Worm (Caenorhabditis elegans) whole organism, L4 larva: Measurements from ENCODE around the gene lin-29.

Experiments
- F26F4.8 ChIP-seq: fragments of 200-800 bp; sonication (Bioruptor generic); conservative IDR thresholded peaks from 2 replicates; pipeline ENCODE4 v1.3.6; 2022; ENCODE audit warnings: missing genetic modification characterization, missing compliant biosample characterization
- F37D6.2 ChIP-seq: sonication (generic microtip); optimal IDR thresholded peaks from 2 replicates; lab custom pipeline; 2016; ENCODE audit warnings: mild to moderate bottlenecking, missing genetic modification characterization, missing compliant biosample characterization
- F49E8.2 ChIP-seq: sonication (generic microtip); optimal IDR thresholded peaks from 2 replicates; lab custom pipeline; 2016; ENCODE audit warnings: missing compliant biosample characterization, mild to moderate bottlenecking, missing genetic modification characterization, borderline replicate concordance
- R02D3.7 ChIP-seq: fragments of 150-350 bp; sonication (generic microtip); optimal IDR thresholded peaks from 3 replicates; lab custom pipeline; 2014; ENCODE audit warnings: missing biosample characterization, missing genetic modification characterization
- T26A8.4 ChIP-seq: fragments of 200-800 bp; sonication (Bioruptor generic); IDR thresholded peaks from 2 replicates; pipeline ENCODE4 v1.3.6; 2022; ENCODE audit warnings: missing genetic modification characterization, missing compliant biosample characterization
- Y105C5A.15 ChIP-seq: fragments of 200-800 bp; sonication (Bioruptor generic); IDR thresholded peaks from 2 replicates; pipeline ENCODE4 v1.3.6; 2022; ENCODE audit warnings: missing genetic modification characterization, missing compliant biosample characterization
- Y5F2A.4 ChIP-seq: fragments of 200-800 bp; sonication (Bioruptor generic); optimal IDR thresholded peaks from 2 replicates; lab custom pipeline; 2018; ENCODE audit warnings: mild to moderate bottlenecking, missing genetic modification characterization, missing compliant biosample characterization
- aha-1 ChIP-seq: fragments of 150-350 bp; peaks from one replicate; lab custom pipeline; 2014; ENCODE audit warnings: missing biosample characterization, missing genetic modification characterization
- ama-1 ChIP-seq: fragments of 150-350 bp; optimal IDR thresholded peaks from 2 replicates; lab custom pipeline; 2014; ENCODE audit warnings: inconsistent platforms, mixed read lengths
- arid-1 ChIP-seq: fragments of 200-800 bp; sonication (Bioruptor generic); conservative IDR thresholded peaks from 2 replicates; pipeline ENCODE4 v1.3.6; 2022; ENCODE audit warnings: missing genetic modification reagents, missing genetic modification characterization, missing compliant biosample characterization
- ctbp-1 ChIP-seq: fragments of 200-800 bp; sonication (Bioruptor generic); IDR thresholded peaks from 2 replicates; pipeline ENCODE4 v1.3.6; 2022; ENCODE audit warnings: missing genetic modification reagents, missing genetic modification characterization, missing compliant biosample characterization
- daf-16 ChIP-seq, 3 experiments: sonication (generic microtip); optimal IDR thresholded peaks; 2 replicates each; lab custom pipeline; 2016 to 2017; ENCODE audit warnings: missing genetic modification characterization in 3 of 3, missing genetic modification reagents in 3 of 3, mild to moderate bottlenecking in 2 of 3, missing compliant biosample characterization in 2 of 3, missing biosample characterization in 1 of 3, moderate library complexity in 1 of 3
- daf-8 ChIP-seq: fragments of 200-800 bp; sonication (Bioruptor generic); IDR thresholded peaks from 2 replicates; pipeline ENCODE4 v1.3.6; 2022; ENCODE audit warnings: missing genetic modification characterization, missing compliant biosample characterization
- egl-27 ChIP-seq: sonication (generic microtip); optimal IDR thresholded peaks from 3 replicates; lab custom pipeline; 2017; ENCODE audit warnings: missing biosample characterization, missing genetic modification reagents, missing genetic modification characterization
- fkh-10 ChIP-seq: fragments of 150-350 bp; optimal IDR thresholded peaks from 2 replicates; lab custom pipeline; 2014; ENCODE audit warnings: missing biosample characterization, missing genetic modification reagents, missing genetic modification characterization
- lim-7 ChIP-seq: fragments of 200-800 bp; sonication (Bioruptor generic); IDR thresholded peaks from 2 replicates; pipeline ENCODE4 v1.3.6; 2022; ENCODE audit warnings: missing genetic modification characterization, missing compliant biosample characterization
- lin-1 ChIP-seq: fragments of 200-800 bp; sonication (Bioruptor generic); IDR thresholded peaks from 2 replicates; pipeline ENCODE4 v1.3.6; 2022; ENCODE audit warnings: missing genetic modification reagents, missing genetic modification characterization, missing compliant biosample characterization
- lin-13 ChIP-seq: fragments of 150-350 bp; optimal IDR thresholded peaks from 2 replicates; lab custom pipeline; 2014; ENCODE audit warnings: missing biosample characterization, missing genetic modification reagents, missing genetic modification characterization
- lin-15B ChIP-seq: fragments of 150-350 bp; sonication (generic microtip); optimal IDR thresholded peaks from 3 replicates; lab custom pipeline; 2014; ENCODE audit warnings: missing biosample characterization, missing genetic modification characterization
- lin-38 ChIP-seq: fragments of 200-800 bp; sonication (Bioruptor generic); IDR thresholded peaks from 2 replicates; pipeline ENCODE4 v1.3.6; 2022; ENCODE audit warnings: missing genetic modification reagents, missing genetic modification characterization, missing compliant biosample characterization
- lsy-2 ChIP-seq, 2 experiments: fragments of 150-350 bp in 1 of 2; sonication (generic microtip) in 1 of 2; optimal IDR thresholded peaks; 2 replicates each; lab custom pipeline; 2014 to 2017; ENCODE audit warnings: missing biosample characterization in 2 of 2, missing genetic modification characterization in 2 of 2
- madf-5 ChIP-seq, 2 experiments: fragments of 200-800 bp; sonication (Bioruptor generic); IDR thresholded peaks; 2 replicates each; pipeline ENCODE4 v1.3.6; 2022; ENCODE audit warnings: missing compliant biosample characterization in 2 of 2, missing genetic modification characterization in 2 of 2
- mdt-29 ChIP-seq: fragments of 200-800 bp; sonication (Bioruptor generic); IDR thresholded peaks from 2 replicates; pipeline ENCODE4 v1.3.6; 2022; ENCODE audit warnings: missing genetic modification reagents, missing genetic modification characterization, missing compliant biosample characterization
- mep-1 ChIP-seq: fragments of 150-350 bp; sonication (generic microtip); optimal IDR thresholded peaks from 3 replicates; lab custom pipeline; 2014; ENCODE audit warnings: missing biosample characterization, missing genetic modification characterization
- mes-2 ChIP-seq: sonication (generic microtip); optimal IDR thresholded peaks from 2 replicates; lab custom pipeline; 2016; ENCODE audit warnings: missing genotype, mild to moderate bottlenecking, missing genetic modification characterization, missing compliant biosample characterization; ENCODE audit not compliant: poor library complexity, severe bottlenecking
- mxl-2 ChIP-seq: fragments of 200-800 bp; sonication (Bioruptor generic); conservative IDR thresholded peaks from 2 replicates; pipeline ENCODE4 v1.3.6; 2022; ENCODE audit warnings: missing genetic modification reagents, missing genetic modification characterization, missing compliant biosample characterization
- nhr-102 ChIP-seq: sonication (generic microtip); optimal IDR thresholded peaks from 2 replicates; lab custom pipeline; 2016; ENCODE audit warnings: mild to moderate bottlenecking, missing genetic modification characterization, moderate library complexity, missing compliant biosample characterization
- nhr-111 ChIP-seq: fragments of 200-800 bp; sonication (Bioruptor generic); optimal IDR thresholded peaks from 2 replicates; lab custom pipeline; 2018; ENCODE audit warnings: mild to moderate bottlenecking, missing genetic modification characterization, missing compliant biosample characterization
- nhr-237 ChIP-seq: sonication (generic microtip); optimal IDR thresholded peaks from 2 replicates; lab custom pipeline; 2017; ENCODE audit warnings: missing biosample characterization, missing genetic modification characterization
- nhr-6 ChIP-seq: fragments of 150-350 bp; optimal IDR thresholded peaks from 2 replicates; lab custom pipeline; 2014; ENCODE audit warnings: missing biosample characterization, missing genetic modification characterization
- pha-4 ChIP-seq, 2 experiments: fragments of 150-350 bp in 1 of 2; fragments of 200-800 bp in 1 of 2; sonication (Bioruptor generic) in 1 of 2; IDR thresholded peaks in 1 of 2; optimal IDR thresholded peaks in 1 of 2; 2 replicates each; pipeline versions ENCODE4 v1.3.6 to Lab custom; 2014 to 2022; ENCODE audit warnings: missing genetic modification characterization in 2 of 2, missing genetic modification reagents in 2 of 2, missing biosample characterization in 1 of 2, missing compliant biosample characterization in 1 of 2
- saeg-2 ChIP-seq: fragments of 200-800 bp; sonication (Bioruptor generic); IDR thresholded peaks from 2 replicates; pipeline ENCODE4 v1.3.6; 2022; ENCODE audit warnings: missing genetic modification reagents, missing genetic modification characterization, missing compliant biosample characterization
- sdz-12 ChIP-seq: fragments of 200-800 bp; sonication (Bioruptor generic); optimal IDR thresholded peaks from 2 replicates; lab custom pipeline; 2018; ENCODE audit warnings: mild to moderate bottlenecking, missing genetic modification characterization, missing compliant biosample characterization
- set-16 ChIP-seq: fragments of 200-800 bp; sonication (Bioruptor generic); IDR thresholded peaks from 2 replicates; pipeline ENCODE4 v1.3.6; 2022; ENCODE audit warnings: missing genetic modification reagents, missing genetic modification characterization, missing compliant biosample characterization
- snpc-1.2 ChIP-seq: fragments of 200-800 bp; sonication (Bioruptor generic); IDR thresholded peaks from 2 replicates; pipeline ENCODE4 v1.3.6; 2022; ENCODE audit warnings: missing genetic modification reagents, missing genetic modification characterization, missing compliant biosample characterization
- spr-1 ChIP-seq: sonication (generic microtip); optimal IDR thresholded peaks from 2 replicates; lab custom pipeline; 2016; ENCODE audit warnings: mild to moderate bottlenecking, missing genetic modification characterization, missing compliant biosample characterization
- tra-1 ChIP-seq: fragments of 200-800 bp; sonication (Bioruptor generic); IDR thresholded peaks from 2 replicates; pipeline ENCODE4 v1.3.6; 2022; ENCODE audit warnings: missing genetic modification reagents, missing genetic modification characterization, missing compliant biosample characterization
- unc-130 ChIP-seq: sonication (generic microtip); optimal IDR thresholded peaks from 2 replicates; lab custom pipeline; 2016; ENCODE audit warnings: missing genetic modification reagents, missing genetic modification characterization, missing compliant biosample characterization
- unc-62 ChIP-seq, 3 experiments: fragments of 150-350 bp in 1 of 3; sonication (generic microtip); optimal IDR thresholded peaks in 2 of 3; peaks in 1 of 3; 1 replicate in 1 of 3; 2 replicates in 2 of 3; lab custom pipeline; 2014 to 2017; ENCODE audit warnings: missing biosample characterization in 3 of 3, missing genetic modification characterization in 3 of 3, missing genetic modification reagents in 3 of 3, missing genotype in 1 of 3
- vab-7 ChIP-seq: fragments of 200-800 bp; sonication (Bioruptor generic); IDR thresholded peaks from 2 replicates; pipeline ENCODE4 v1.3.6; 2022; ENCODE audit warnings: missing genetic modification reagents, missing genetic modification characterization, missing compliant biosample characterization
- zip-2 ChIP-seq: fragments of 150-350 bp; optimal IDR thresholded peaks from 2 replicates; lab custom pipeline; 2014; ENCODE audit warnings: missing biosample characterization, missing genetic modification characterization

The lin-29 gene

ce11 chrII:11977363-11977762 is 42.2 kb upstream of the lin-29 start, which contains the start of gene Y17G7B.21:
TSS of gene Y17G7B.21 (minus strand) at chrII:11977661.
- TF ChIP-seq Y105C5A.15 (GFP tag; lab: Robert Waterston, UW) (peak; percentile 68; the same call in 1 of the 2 replicates), T26A8.4 (GFP tag; lab: Robert Waterston, UW) (0 out of 2 replicates have a peak, but pooled peaks have one; percentile 42), lin-13 (GFP tag; lab: Kevin White, UChicago) (no peak), arid-1 (GFP tag; lab: Robert Waterston, UW) (peak; percentile 59; the same call in 1 of the 2 replicates), lin-15B (no peak), Y5F2A.4 (GFP tag; lab: Kevin White, UChicago) (peak; percentile 56), mxl-2 (0 out of 2 replicates have a peak, but pooled peaks have one; percentile 23), fkh-10 (GFP tag; lab: Kevin White, UChicago) (no peak), F26F4.8 (GFP tag; lab: Robert Waterston, UW) (0 out of 2 replicates have a peak, but pooled peaks have one; percentile 3), vab-7 (GFP tag; lab: Robert Waterston, UW) (0 out of 2 replicates have a peak, but pooled peaks have one; percentile 12), mes-2 (peak; percentile 58), F37D6.2 (tag; lab: Kevin White, UChicago) (no peak), set-16 (GFP tag; lab: Robert Waterston, UW) (peak; percentile 85), nhr-237 (tag; lab: Kevin White, UChicago) (no peak), snpc-1.2 (GFP tag; lab: Robert Waterston, UW) (peak; percentile 42), unc-130 (GFP tag; lab: Kevin White, UChicago) (no peak), pha-4 (GFP tag; IDR thresholded peaks at IDR 0.05; lab: Robert Waterston, UW) (peak; percentile 41; the same call in 1 of the 2 replicates), pha-4 (tag; optimal IDR thresholded peaks at IDR 0.05; lab: Kevin White, UChicago) (no peak), ama-1 (lab: Kevin White, UChicago) (peak; percentile 29), lin-1 (no peak), daf-16 (GFP tag; optimal IDR thresholded peaks at IDR 0.05; lab: Kevin White, UChicago) (peak in 1 of 2 experiments; percentile 4), daf-16 (tag; optimal IDR thresholded peaks at IDR 0.05; lab: Kevin White, UChicago) (no peak), nhr-6 (tag; lab: Kevin White, UChicago) (no peak), lsy-2 (tag; optimal IDR thresholded peaks at IDR 0.05; lab: Kevin White, UChicago) (no peak), F49E8.2 (no peak), ctbp-1 (GFP tag; lab: Robert Waterston, UW) (peak; percentile 43; the same call in 1 of the 2 replicates), saeg-2 (GFP tag; lab: Robert Waterston, UW) (no peak), unc-62 (GFP tag; optimal IDR thresholded peaks at IDR 0.05 in 1 of 2; lab: Kevin White, UChicago) (no peak), unc-62 (tag; optimal IDR thresholded peaks at IDR 0.05; lab: Kevin White, UChicago) (no peak), sdz-12 (GFP tag; lab: Kevin White, UChicago) (peak; percentile 51), egl-27 (tag; lab: Kevin White, UChicago) (no peak), mep-1 (tag; lab: Kevin White, UChicago) (no peak), tra-1 (GFP tag; lab: Robert Waterston, UW) (peak; percentile 40; the same call in 1 of the 2 replicates), lin-38 (peak; percentile 78), nhr-111 (GFP tag; lab: Kevin White, UChicago) (no peak), R02D3.7 (tag; lab: Kevin White, UChicago) (no peak), zip-2 (no peak), lim-7 (GFP tag; lab: Robert Waterston, UW) (0 out of 2 replicates have a peak, but pooled peaks have one; percentile 10), madf-5 (GFP tag; IDR thresholded peaks at IDR 0.05; lab: Robert Waterston, UW) (0 out of 4 replicates have a peak, but pooled peaks of 1 of the 2 experiments have one; percentile 33), spr-1 (no peak), nhr-102 (peak; percentile 37), mdt-29 (GFP tag; lab: Robert Waterston, UW) (peak; percentile 33; the same call in 1 of the 2 replicates), aha-1 (tag; lab: Kevin White, UChicago) (peak; percentile 19), daf-8 (no peak)
